Worm (Caenorhabditis elegans) whole organism, L1 larva: Measurements from ENCODE around the gene sre-55.

Source experiments
- aha-1 ChIP-seq: fragments of 150-350 bp; optimal IDR thresholded peaks from 2 replicates; lab custom pipeline; 2014; ENCODE audit warnings: missing biosample characterization, missing genetic modification characterization
- aly-2 ChIP-seq: fragments of 150-350 bp; optimal IDR thresholded peaks from 2 replicates; lab custom pipeline; 2014; ENCODE audit warnings: missing biosample characterization, missing genetic modification characterization
- ama-1 ChIP-seq: fragments of 150-350 bp; optimal IDR thresholded peaks from 2 replicates; lab custom pipeline; 2014
- blmp-1 ChIP-seq: fragments of 150-350 bp; optimal IDR thresholded peaks from 2 replicates; lab custom pipeline; 2014; ENCODE audit warnings: missing biosample characterization, missing genetic modification characterization
- ceh-82 ChIP-seq, 3 experiments: fragments of 150-350 bp in 1 of 3; sonication (generic microtip) in 2 of 3; optimal IDR thresholded peaks; 2 replicates each; lab custom pipeline; 2014 to 2017; ENCODE audit warnings: missing biosample characterization in 3 of 3, missing genetic modification characterization in 3 of 3
- elt-3 ChIP-seq, 6 experiments: fragments of 150-350 bp in 1 of 6; sonication (generic microtip); optimal IDR thresholded peaks; 2 replicates each; lab custom pipeline; 2017 to 2018; ENCODE audit warnings: missing biosample characterization in 6 of 6, missing genetic modification characterization in 6 of 6, inconsistent platforms in 1 of 6
- fos-1 ChIP-seq: fragments of 150-350 bp; optimal IDR thresholded peaks from 2 replicates; lab custom pipeline; 2014; ENCODE audit warnings: missing biosample characterization, missing genetic modification characterization
- lin-15B ChIP-seq: fragments of 150-350 bp; sonication (generic microtip); optimal IDR thresholded peaks from 3 replicates; lab custom pipeline; 2014; ENCODE audit warnings: missing biosample characterization, missing genetic modification characterization
- nhr-237 ChIP-seq: fragments of 150-350 bp; optimal IDR thresholded peaks from 2 replicates; lab custom pipeline; 2014; ENCODE audit warnings: missing biosample characterization, missing genetic modification characterization
- pqm-1 ChIP-seq: sonication (generic microtip); optimal IDR thresholded peaks from 3 replicates; lab custom pipeline; 2017; ENCODE audit warnings: missing biosample characterization, missing genetic modification characterization
- sup-37 ChIP-seq: fragments of 200-800 bp; sonication (Bioruptor generic); optimal IDR thresholded peaks from 2 replicates; lab custom pipeline; 2018; ENCODE audit warnings: mild to moderate bottlenecking, missing genetic modification characterization, missing compliant biosample characterization
- unc-86 ChIP-seq: sonication (generic microtip); optimal IDR thresholded peaks from 2 replicates; lab custom pipeline; 2016; ENCODE audit warnings: missing genetic modification characterization, missing compliant biosample characterization
- ztf-4 ChIP-seq: fragments of 150-350 bp; optimal IDR thresholded peaks from 2 replicates; lab custom pipeline; 2014; ENCODE audit warnings: missing biosample characterization, missing genetic modification characterization

ce11 chrII:12352115-12352514 lies 23.0 kb downstream of the sre-55 start, which contains the start of gene ras-1:
- no peak for TF ChIP-seq aly-2 (tag; lab: Kevin White, UChicago)
- no peak for TF ChIP-seq pqm-1 (tag; lab: Kevin White, UChicago)
- no peak for TF ChIP-seq unc-86 (tag; lab: Kevin White, UChicago)
- no peak for TF ChIP-seq ztf-4 (tag; lab: Kevin White, UChicago)
- no peak for TF ChIP-seq ceh-82 (tag; optimal IDR thresholded peaks at IDR 0.05; lab: Kevin White, UChicago)
- TF ChIP-seq blmp-1: peak; percentile 1
- no peak for TF ChIP-seq ama-1 (lab: Kevin White, UChicago)
- TF ChIP-seq fos-1 (tag; lab: Kevin White, UChicago): no peak
- no peak for TF ChIP-seq sup-37 (GFP tag; lab: Kevin White, UChicago)
- no peak for TF ChIP-seq lin-15B (tag; lab: Kevin White, UChicago)
- TF ChIP-seq aha-1 (tag; lab: Kevin White, UChicago): no peak
- no peak for TF ChIP-seq elt-3 (tag; optimal IDR thresholded peaks at IDR 0.05; lab: Kevin White, UChicago)
- no peak for TF ChIP-seq nhr-237 (tag; lab: Kevin White, UChicago)
